Fruit fly (Drosophila melanogaster) whole organism, embryonic: ENCODE results near the gene Uro.

Experiments
- CG11696 ChIP-seq: fragments of 200-800 bp; sonication (Bioruptor generic); IDR thresholded peaks from 2 replicates; pipeline ENCODE4 v1.3.6; 2022; ENCODE audit warnings: missing biosample characterization, missing genetic modification characterization
- CG15073 ChIP-seq: fragments of 200-800 bp; sonication (Bioruptor generic); optimal IDR thresholded peaks from 2 replicates; lab custom pipeline; 2016; ENCODE audit warnings: missing biosample characterization, missing genetic modification characterization
- CG9817 ChIP-seq: fragments of 200-800 bp; sonication (Bioruptor generic); optimal IDR thresholded peaks from 2 replicates; lab custom pipeline; 2018; ENCODE audit warnings: missing biosample characterization, mild to moderate bottlenecking, missing genetic modification characterization, moderate library complexity
- HHEX ChIP-seq: fragments of 200-800 bp; sonication (Bioruptor generic); optimal IDR thresholded peaks from 3 replicates; lab custom pipeline; 2017; ENCODE audit warnings: missing biosample characterization, mild to moderate bottlenecking, missing genetic modification characterization, missing genetic modification reagents
- Hr78 ChIP-seq, 2 experiments: fragments of 200-800 bp in 1 of 2; fragments of >200 bp in 1 of 2; sonication (Bioruptor generic) in 1 of 2; optimal IDR thresholded peaks; 2 replicates each; lab custom pipeline; 2017 to 2019; ENCODE audit warnings: missing biosample characterization in 2 of 2, missing genetic modification characterization in 2 of 2, mild to moderate bottlenecking in 1 of 2, moderate library complexity in 1 of 2
- az2 ChIP-seq: fragments of 200-800 bp; sonication (Bioruptor generic); optimal IDR thresholded peaks from 3 replicates; lab custom pipeline; 2016; ENCODE audit warnings: missing biosample characterization, missing genetic modification characterization
- cwo ChIP-seq: fragments of 200-800 bp; sonication (Bioruptor generic); optimal IDR thresholded peaks from 3 replicates; lab custom pipeline; 2017; ENCODE audit warnings: missing biosample characterization, missing genetic modification characterization, mild to moderate bottlenecking, moderate library complexity, missing genetic modification reagents
- dimm ChIP-seq: fragments of 200-800 bp; sonication (Bioruptor generic); IDR thresholded peaks from 2 replicates; pipeline ENCODE4 v1.3.6; 2022; ENCODE audit warnings: missing biosample characterization, missing genetic modification characterization
- dysf ChIP-seq: fragments of 200-800 bp; sonication (Bioruptor generic); IDR thresholded peaks from 3 replicates; pipeline ENCODE4 v1.3.6; 2022; ENCODE audit warnings: missing biosample characterization, missing genetic modification characterization
- lola ChIP-seq, 3 experiments: fragments of >200 bp in 2 of 3; fragments of 200-800 bp in 1 of 3; sonication (Bioruptor generic) in 1 of 3; optimal IDR thresholded peaks; 2 replicates each; lab custom pipeline; 2017 to 2019; ENCODE audit warnings: missing biosample characterization in 3 of 3, missing genetic modification characterization in 3 of 3, mild to moderate bottlenecking in 1 of 3, moderate library complexity in 1 of 3
- pb ChIP-seq: fragments of 200-800 bp; sonication (Bioruptor generic); optimal IDR thresholded peaks from 3 replicates; lab custom pipeline; 2016; ENCODE audit warnings: missing biosample characterization, missing genetic modification characterization
- sd ChIP-seq: fragments of 200-800 bp; sonication (Bioruptor generic); optimal IDR thresholded peaks from 3 replicates; lab custom pipeline; 2018; ENCODE audit warnings: missing biosample characterization, mild to moderate bottlenecking, missing genetic modification characterization, moderate library complexity
- seq ChIP-seq: fragments of 200-800 bp; sonication (Bioruptor generic); IDR thresholded peaks from 2 replicates; pipeline ENCODE4 v1.3.6; 2022; ENCODE audit warnings: missing biosample characterization, missing genetic modification characterization
- usp ChIP-seq: fragments of >200 bp; optimal IDR thresholded peaks from 2 replicates; lab custom pipeline; 2017; ENCODE audit warnings: missing biosample characterization, missing genetic modification characterization

DNA sequence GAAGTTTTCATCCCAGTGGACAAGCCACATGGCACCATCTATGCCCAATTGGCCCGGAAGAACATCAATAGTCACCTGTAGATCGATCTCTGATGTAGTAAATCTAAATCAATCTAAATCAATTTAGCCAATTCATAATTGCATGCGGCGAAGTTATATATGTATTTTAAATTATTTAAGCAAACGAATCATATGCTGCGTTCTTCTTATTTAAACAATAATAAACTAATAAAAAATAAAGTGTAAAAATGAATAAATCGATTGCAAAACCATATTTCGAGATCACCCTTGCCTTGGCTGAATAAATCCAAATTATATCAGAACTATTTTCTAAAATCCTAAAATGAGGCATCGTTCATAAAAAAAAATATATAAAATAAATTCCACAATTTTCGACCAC is 1.3 kb downstream of the Uro start, which contains the start of gene CG7164:
- TF ChIP-seq usp (GFP tag; lab: Kevin White, UChicago) (no peak), az2 (GFP tag; lab: Kevin White, UChicago) (no peak), CG11696 (GFP tag; lab: Robert Waterston, UW) (no peak), CG9817 (no peak), cwo (GFP tag; lab: Kevin White, UChicago) (no peak), sd (tag; lab: Kevin White, UChicago) (no peak), lola (GFP tag; optimal IDR thresholded peaks at IDR 0.05; lab: Kevin White, UChicago) (no peak), HHEX (GFP tag; lab: Kevin White, UChicago) (no peak), dimm (no peak), pb (GFP tag; lab: Kevin White, UChicago) (no peak), Hr78 (GFP tag; optimal IDR thresholded peaks at IDR 0.05; lab: Kevin White, UChicago) (no peak), CG15073 (GFP tag; lab: Kevin White, UChicago) (no peak), dysf (GFP tag; lab: Robert Waterston, UW) (no peak), seq (GFP tag; lab: Robert Waterston, UW) (no peak)
